Worm (Caenorhabditis elegans) whole organism, L1 larva: ENCODE data around the gene ech-6.
A peak's percentile ranks its signal among the peaks of the same experiment; 100 is the strongest.

Experiments
- C16A3.4 ChIP-seq: fragments of 150-350 bp; optimal IDR thresholded peaks from 2 replicates; lab custom pipeline; 2014; ENCODE audit warnings: missing biosample characterization, missing genetic modification characterization
- Y116A8C.19 ChIP-seq: sonication (generic microtip); optimal IDR thresholded peaks from 2 replicates; lab custom pipeline; 2016; ENCODE audit warnings: missing compliant biosample characterization, missing genetic modification characterization, borderline replicate concordance
- alr-1 ChIP-seq: fragments of 200-800 bp; sonication (Bioruptor generic); optimal IDR thresholded peaks from 2 replicates; lab custom pipeline; 2018; ENCODE audit warnings: borderline replicate concordance, mild to moderate bottlenecking, missing genetic modification characterization, missing compliant biosample characterization
- blmp-1 ChIP-seq: fragments of 150-350 bp; optimal IDR thresholded peaks from 2 replicates; lab custom pipeline; 2014; ENCODE audit warnings: missing biosample characterization, missing genetic modification characterization
- ceh-63 ChIP-seq: fragments of 200-800 bp; sonication (Bioruptor generic); optimal IDR thresholded peaks from 2 replicates; lab custom pipeline; 2018; ENCODE audit warnings: mild to moderate bottlenecking, missing genetic modification characterization, missing compliant biosample characterization
- ceh-8 ChIP-seq: fragments of 200-800 bp; sonication (Bioruptor generic); optimal IDR thresholded peaks from 2 replicates; lab custom pipeline; 2018; ENCODE audit warnings: mild to moderate bottlenecking, missing genetic modification characterization, moderate library complexity, missing compliant biosample characterization
- ceh-82 ChIP-seq, 3 experiments: fragments of 150-350 bp in 1 of 3; sonication (generic microtip) in 2 of 3; optimal IDR thresholded peaks; 2 replicates each; lab custom pipeline; 2014 to 2017; ENCODE audit warnings: missing biosample characterization in 3 of 3, missing genetic modification characterization in 3 of 3
- ces-1 ChIP-seq: fragments of 150-350 bp; optimal IDR thresholded peaks from 2 replicates; lab custom pipeline; 2014; ENCODE audit warnings: missing biosample characterization, missing genetic modification reagents, missing genetic modification characterization
- dpl-1 ChIP-seq, 3 experiments: fragments of 150-350 bp in 2 of 3; sonication (generic microtip) in 1 of 3; optimal IDR thresholded peaks; 2 replicates each; lab custom pipeline; 2014 to 2017; ENCODE audit warnings: missing biosample characterization in 3 of 3, missing genetic modification characterization in 3 of 3, missing genetic modification reagents in 3 of 3
- dsc-1 ChIP-seq: sonication (generic microtip); optimal IDR thresholded peaks from 2 replicates; lab custom pipeline; 2016; ENCODE audit warnings: mild to moderate bottlenecking, missing genetic modification characterization, missing compliant biosample characterization
- efl-3 ChIP-seq: fragments of 200-800 bp; sonication (Bioruptor generic); optimal IDR thresholded peaks from 2 replicates; lab custom pipeline; 2018; ENCODE audit warnings: mild to moderate bottlenecking, missing genetic modification characterization, missing compliant biosample characterization
- egl-13 ChIP-seq: sonication (generic microtip); optimal IDR thresholded peaks from 2 replicates; lab custom pipeline; 2016; ENCODE audit warnings: missing genotype, missing genetic modification reagents, missing genetic modification characterization, missing compliant biosample characterization
- elt-3 ChIP-seq, 6 experiments: fragments of 150-350 bp in 1 of 6; sonication (generic microtip); optimal IDR thresholded peaks; 2 replicates each; lab custom pipeline; 2017 to 2018; ENCODE audit warnings: missing biosample characterization in 6 of 6, missing genetic modification characterization in 6 of 6, inconsistent platforms in 1 of 6
- ets-5 ChIP-seq: fragments of 200-800 bp; sonication (Bioruptor generic); IDR thresholded peaks from 2 replicates; pipeline ENCODE4 v1.3.6; 2022; ENCODE audit warnings: missing genetic modification characterization, missing compliant biosample characterization
- fkh-4 ChIP-seq: sonication (generic microtip); optimal IDR thresholded peaks from 2 replicates; lab custom pipeline; 2016; ENCODE audit warnings: missing compliant biosample characterization, missing genetic modification characterization, borderline replicate concordance
- fkh-8 ChIP-seq: sonication (generic microtip); optimal IDR thresholded peaks from 2 replicates; lab custom pipeline; 2016; ENCODE audit warnings: mild to moderate bottlenecking, missing genetic modification characterization, missing compliant biosample characterization
- hlh-4 ChIP-seq: sonication (generic microtip); optimal IDR thresholded peaks from 2 replicates; lab custom pipeline; 2016; ENCODE audit warnings: mild to moderate bottlenecking, missing genetic modification characterization, missing compliant biosample characterization
- hpl-2 ChIP-seq: fragments of 150-350 bp; optimal IDR thresholded peaks from 2 replicates; lab custom pipeline; 2014; ENCODE audit warnings: missing biosample characterization, missing genetic modification reagents, missing genetic modification characterization
- irx-1 ChIP-seq: sonication (generic microtip); optimal IDR thresholded peaks from 2 replicates; lab custom pipeline; 2016; ENCODE audit warnings: missing genetic modification characterization, missing compliant biosample characterization
- isw-1 ChIP-seq: fragments of 200-800 bp; sonication (Bioruptor generic); IDR thresholded peaks from 2 replicates; pipeline ENCODE4 v1.3.6; 2022; ENCODE audit warnings: missing genetic modification characterization, missing compliant biosample characterization
- lin-14 ChIP-seq: fragments of 200-800 bp; sonication (Bioruptor generic); optimal IDR thresholded peaks from 2 replicates; lab custom pipeline; 2018; ENCODE audit warnings: mild to moderate bottlenecking, missing genetic modification characterization, moderate library complexity, missing compliant biosample characterization
- lin-15B ChIP-seq: fragments of 150-350 bp; sonication (generic microtip); optimal IDR thresholded peaks from 3 replicates; lab custom pipeline; 2014; ENCODE audit warnings: missing biosample characterization, missing genetic modification characterization
- lin-35 ChIP-seq, 2 experiments: fragments of 150-350 bp; optimal IDR thresholded peaks; 2 replicates each; lab custom pipeline; 2014; ENCODE audit warnings: missing biosample characterization in 2 of 2, missing genetic modification characterization in 2 of 2, missing genetic modification reagents in 2 of 2
- mab-9 ChIP-seq: fragments of 200-800 bp; sonication (Bioruptor generic); IDR thresholded peaks from 2 replicates; pipeline ENCODE4 v1.3.6; 2022; ENCODE audit warnings: missing genetic modification reagents, missing genetic modification characterization, missing compliant biosample characterization
- mdl-1 ChIP-seq, 2 experiments: fragments of 150-350 bp; optimal IDR thresholded peaks; 2 replicates each; lab custom pipeline; 2014 to 2017; ENCODE audit warnings: missing biosample characterization in 2 of 2, missing genetic modification characterization in 2 of 2, inconsistent platforms in 1 of 2
- mef-2 ChIP-seq: fragments of 150-350 bp; optimal IDR thresholded peaks from 2 replicates; lab custom pipeline; 2014; ENCODE audit warnings: missing biosample characterization, missing genetic modification characterization
- mep-1 ChIP-seq: fragments of 150-350 bp; optimal IDR thresholded peaks from 2 replicates; lab custom pipeline; 2014; ENCODE audit warnings: missing biosample characterization, missing genetic modification characterization
- nhr-12 ChIP-seq: sonication (generic microtip); optimal IDR thresholded peaks from 2 replicates; lab custom pipeline; 2017; ENCODE audit warnings: missing biosample characterization, missing genetic modification characterization
- nhr-19 ChIP-seq: fragments of 200-800 bp; sonication (Bioruptor generic); conservative IDR thresholded peaks from 2 replicates; pipeline ENCODE4 v1.3.6; 2022; ENCODE audit warnings: missing genetic modification characterization, missing compliant biosample characterization
- nhr-237 ChIP-seq: fragments of 150-350 bp; optimal IDR thresholded peaks from 2 replicates; lab custom pipeline; 2014; ENCODE audit warnings: missing biosample characterization, missing genetic modification characterization
- nhr-71 ChIP-seq: sonication (generic microtip); optimal IDR thresholded peaks from 2 replicates; lab custom pipeline; 2016; ENCODE audit warnings: mild to moderate bottlenecking, missing genetic modification characterization, moderate library complexity, missing compliant biosample characterization
- nhr-76 ChIP-seq: sonication (generic microtip); optimal IDR thresholded peaks from 2 replicates; lab custom pipeline; 2017; ENCODE audit warnings: missing biosample characterization, missing genetic modification characterization
- nhr-77 ChIP-seq: fragments of 150-350 bp; optimal IDR thresholded peaks from 2 replicates; lab custom pipeline; 2014; ENCODE audit warnings: missing biosample characterization, missing genetic modification characterization
- nhr-84 ChIP-seq: sonication (generic microtip); optimal IDR thresholded peaks from 2 replicates; lab custom pipeline; 2017; ENCODE audit warnings: missing biosample characterization, missing genetic modification characterization
- nhr-85 ChIP-seq: sonication (generic microtip); peaks from one replicate; lab custom pipeline; 2016; ENCODE audit warnings: missing genetic modification characterization, inconsistent platforms, missing compliant biosample characterization
- nhr-90 ChIP-seq: sonication (generic microtip); optimal IDR thresholded peaks from 2 replicates; lab custom pipeline; 2016; ENCODE audit warnings: mild to moderate bottlenecking, missing genetic modification characterization, missing compliant biosample characterization; ENCODE audit not compliant: poor library complexity
- pag-3 ChIP-seq: sonication (generic microtip); optimal IDR thresholded peaks from 2 replicates; lab custom pipeline; 2017; ENCODE audit warnings: missing genetic modification characterization, mild to moderate bottlenecking, missing compliant biosample characterization, antibody characterized with exemption, borderline replicate concordance; ENCODE audit not compliant: insufficient read depth
- pax-3 ChIP-seq: fragments of 200-800 bp; sonication (Bioruptor generic); optimal IDR thresholded peaks from 2 replicates; lab custom pipeline; 2018; ENCODE audit warnings: mild to moderate bottlenecking, missing genetic modification characterization, moderate library complexity, missing compliant biosample characterization
- pqm-1 ChIP-seq: sonication (generic microtip); optimal IDR thresholded peaks from 3 replicates; lab custom pipeline; 2017; ENCODE audit warnings: missing biosample characterization, missing genetic modification characterization
- skn-1 ChIP-seq: fragments of 150-350 bp; optimal IDR thresholded peaks from 2 replicates; lab custom pipeline; 2014; ENCODE audit warnings: missing biosample characterization, missing genetic modification characterization
- snpc-4 ChIP-seq: fragments of 150-350 bp; optimal IDR thresholded peaks from 2 replicates; lab custom pipeline; 2014; ENCODE audit warnings: missing biosample characterization, missing genetic modification characterization
- snu-23 ChIP-seq: sonication (generic microtip); optimal IDR thresholded peaks from 2 replicates; lab custom pipeline; 2016; ENCODE audit warnings: missing genetic modification characterization, missing compliant biosample characterization
- sptf-1 ChIP-seq: fragments of 150-350 bp; optimal IDR thresholded peaks from 2 replicates; lab custom pipeline; 2014; ENCODE audit warnings: missing biosample characterization, missing genetic modification characterization
- swsn-7 ChIP-seq: sonication (generic microtip); optimal IDR thresholded peaks from 2 replicates; lab custom pipeline; 2016; ENCODE audit warnings: missing genetic modification characterization, missing compliant biosample characterization
- tlp-1 ChIP-seq: fragments of 150-350 bp; optimal IDR thresholded peaks from 2 replicates; lab custom pipeline; 2014; ENCODE audit warnings: missing biosample characterization, missing genetic modification characterization
- unc-30 ChIP-seq: sonication (generic microtip); optimal IDR thresholded peaks from 2 replicates; lab custom pipeline; 2017; ENCODE audit warnings: missing biosample characterization, missing genetic modification characterization
- unc-62 ChIP-seq: fragments of 150-350 bp; optimal IDR thresholded peaks from 2 replicates; lab custom pipeline; 2014; ENCODE audit warnings: missing biosample characterization, missing genetic modification reagents, missing genetic modification characterization
- unc-98 ChIP-seq: fragments of 200-800 bp; sonication (Bioruptor generic); IDR thresholded peaks from 2 replicates; pipeline ENCODE4 v1.3.6; 2022; ENCODE audit warnings: missing genetic modification characterization, missing compliant biosample characterization
- vab-15 ChIP-seq: sonication (generic microtip); optimal IDR thresholded peaks from 2 replicates; lab custom pipeline; 2017; ENCODE audit warnings: missing genotype, mild to moderate bottlenecking, missing genetic modification characterization, missing compliant biosample characterization
- xbp-1 ChIP-seq: sonication (generic microtip); optimal IDR thresholded peaks from 2 replicates; lab custom pipeline; 2016; ENCODE audit warnings: missing genetic modification characterization, missing compliant biosample characterization
- zip-4 ChIP-seq: fragments of 200-800 bp; sonication (Bioruptor generic); optimal IDR thresholded peaks from 2 replicates; lab custom pipeline; 2018; ENCODE audit warnings: mild to moderate bottlenecking, missing genetic modification characterization, moderate library complexity, missing compliant biosample characterization

Gene ech-6

ce11 chrIII:9793592-9794417, 41.1 kb upstream of the ech-6 start, which contains the start of the genes R10E11.9 and mcm-6:
TSS of gene R10E11.9 (minus strand) at chrIII:9793642.
TSS of gene mcm-6 (plus strand) at chrIII:9794367.
- TF ChIP-seq mef-2 (tag; lab: Kevin White, UChicago): no peak
- peak; percentile 33 for TF ChIP-seq nhr-71 (tag; lab: Kevin White, UChicago)
- no peak for TF ChIP-seq nhr-84 (tag; lab: Kevin White, UChicago)
- no peak for TF ChIP-seq ceh-8 (GFP tag; lab: Kevin White, UChicago)
- no peak for TF ChIP-seq isw-1
- peak; percentile 87 to 89 (median 88) for TF ChIP-seq dpl-1 (GFP tag; optimal IDR thresholded peaks at IDR 0.05; lab: Kevin White, UChicago)
- TF ChIP-seq nhr-237: no peak
- TF ChIP-seq vab-15 (tag; lab: Kevin White, UChicago): no peak
- no peak for TF ChIP-seq unc-30
- TF ChIP-seq alr-1 (tag; lab: Kevin White, UChicago): no peak
- no peak for TF ChIP-seq snpc-4
- TF ChIP-seq nhr-12: no peak
- no peak for TF ChIP-seq hpl-2 (GFP tag; lab: Kevin White, UChicago)
- TF ChIP-seq C16A3.4: peak; percentile 40
- no peak for TF ChIP-seq dsc-1 (tag; lab: Kevin White, UChicago)
- TF ChIP-seq zip-4 (GFP tag; lab: Kevin White, UChicago): no peak
- TF ChIP-seq unc-98 (GFP tag; lab: Robert Waterston, UW): no peak
- TF ChIP-seq fkh-8 (tag; lab: Kevin White, UChicago): no peak
- TF ChIP-seq blmp-1: peak; percentile 47
- TF ChIP-seq mep-1 (tag; lab: Kevin White, UChicago): peak; percentile 63
- TF ChIP-seq efl-3: no peak
- peak; percentile 52 for TF ChIP-seq nhr-85 (tag; lab: Kevin White, UChicago)
- TF ChIP-seq nhr-76 (tag; lab: Kevin White, UChicago): no peak
- no peak for TF ChIP-seq sptf-1 (tag; lab: Kevin White, UChicago)
- TF ChIP-seq irx-1 (tag; lab: Kevin White, UChicago): no peak
- no peak for TF ChIP-seq pqm-1
- TF ChIP-seq ceh-63: no peak
- no peak for TF ChIP-seq Y116A8C.19 (tag; lab: Kevin White, UChicago)
- peak; percentile 47 for TF ChIP-seq lin-14 (GFP tag; lab: Kevin White, UChicago)
- TF ChIP-seq elt-3 (tag; optimal IDR thresholded peaks at IDR 0.05; lab: Kevin White, UChicago): no peak
- no peak for TF ChIP-seq mab-9 (GFP tag; lab: Robert Waterston, UW)
- no peak for TF ChIP-seq pax-3 (tag; lab: Kevin White, UChicago)
- TF ChIP-seq fkh-4 (tag; lab: Kevin White, UChicago): no peak
- TF ChIP-seq snu-23 (GFP tag; lab: Kevin White, UChicago): peak; percentile 35
- TF ChIP-seq unc-62 (GFP tag; lab: Kevin White, UChicago): no peak
- no peak for TF ChIP-seq ets-5 (GFP tag; lab: Robert Waterston, UW)
- TF ChIP-seq egl-13 (tag; lab: Kevin White, UChicago): no peak
- TF ChIP-seq lin-15B (tag; lab: Kevin White, UChicago): no peak
- peak; percentile 58 for TF ChIP-seq skn-1 (tag; lab: Kevin White, UChicago)
- no peak for TF ChIP-seq tlp-1 (tag; lab: Kevin White, UChicago)
- TF ChIP-seq xbp-1: no peak
- no peak for TF ChIP-seq ceh-82 (tag; optimal IDR thresholded peaks at IDR 0.05; lab: Kevin White, UChicago)
- TF ChIP-seq nhr-77 (tag; lab: Kevin White, UChicago): no peak
- TF ChIP-seq ces-1: no peak
- peak in 1 of 2 experiments; percentile 3 for TF ChIP-seq mdl-1 (tag; optimal IDR thresholded peaks at IDR 0.05; lab: Kevin White, UChicago)
- no peak for TF ChIP-seq swsn-7 (tag; lab: Kevin White, UChicago)
- TF ChIP-seq hlh-4 (tag; lab: Kevin White, UChicago): no peak
- TF ChIP-seq lin-35 (GFP tag; optimal IDR thresholded peaks at IDR 0.05; lab: Kevin White, UChicago): peak; percentile 56 to 88
- no peak for TF ChIP-seq nhr-19 (GFP tag; lab: Robert Waterston, UW)
- peak; percentile 22 for TF ChIP-seq nhr-90
- TF ChIP-seq pag-3 (tag; lab: Kevin White, UChicago): no peak
